Fruit fly (Drosophila melanogaster) S2 (cell line): ENCODE results near the gene TfIIFalpha.

ENCODE experiments used
- CG8478 ChIP-seq: fragments of >200 bp; optimal IDR thresholded peaks from 2 replicates; lab custom pipeline; 2018
- CTCF ChIP-seq, 2 experiments: fragments of >200 bp; optimal IDR thresholded peaks; 2 replicates each; lab custom pipeline; 2018

- TF ChIP-seq CTCF (optimal IDR thresholded peaks at IDR 0.05; lab: Kevin White, UChicago) (no peak), CG8478 (no peak)
These were observed 41.0 kb downstream of the TfIIFalpha start for dm6 chr3R:6421263-6421662.
